Fruit fly (Drosophila melanogaster) whole organism, pupa: ENCODE data around the gene CG15172.

ENCODE experiments used
- CG10348 ChIP-seq: fragments of 200-800 bp; sonication (Bioruptor generic); IDR thresholded peaks from 2 replicates; pipeline ENCODE4 v1.3.6; 2022; ENCODE audit warnings: missing biosample characterization, missing genetic modification characterization
- CG12605 ChIP-seq: fragments of 200-800 bp; sonication (Bioruptor generic); IDR thresholded peaks from 2 replicates; pipeline ENCODE4 v1.3.6; 2022; ENCODE audit warnings: missing biosample characterization, missing genetic modification characterization
- CG13204 ChIP-seq: fragments of 200-800 bp; sonication (Bioruptor generic); optimal IDR thresholded peaks from 2 replicates; lab custom pipeline; 2018; ENCODE audit warnings: missing biosample characterization, mild to moderate bottlenecking, missing genetic modification characterization, moderate library complexity
- CG14655 ChIP-seq: fragments of 200-800 bp; sonication (Bioruptor generic); optimal IDR thresholded peaks from 3 replicates; lab custom pipeline; 2017; ENCODE audit warnings: mild to moderate bottlenecking, missing biosample characterization, missing genetic modification reagents, missing genetic modification characterization
- CG15710 ChIP-seq: fragments of 200-800 bp; sonication (Bioruptor generic); optimal IDR thresholded peaks from 2 replicates; lab custom pipeline; 2018; ENCODE audit warnings: missing biosample characterization, mild to moderate bottlenecking, missing genetic modification characterization, moderate library complexity
- CG17806 ChIP-seq: fragments of 200-800 bp; sonication (Bioruptor generic); optimal IDR thresholded peaks from 2 replicates; lab custom pipeline; 2018; ENCODE audit warnings: missing biosample characterization, mild to moderate bottlenecking, missing genetic modification characterization, moderate library complexity
- CG32121 ChIP-seq: fragments of 200-800 bp; sonication (Bioruptor generic); IDR thresholded peaks from 2 replicates; pipeline ENCODE4 v1.3.6; 2022; ENCODE audit warnings: missing biosample characterization, missing genetic modification characterization
- CG34367 ChIP-seq: fragments of 200-800 bp; sonication (Bioruptor generic); optimal IDR thresholded peaks from 2 replicates; lab custom pipeline; 2018; ENCODE audit warnings: missing biosample characterization, mild to moderate bottlenecking, missing genetic modification characterization
- CG4496 ChIP-seq: fragments of 200-800 bp; sonication (Bioruptor generic); IDR thresholded peaks from 3 replicates; pipeline ENCODE4 v1.3.6; 2022; ENCODE audit warnings: missing biosample characterization, missing genetic modification characterization
- CG8159 ChIP-seq: fragments of 200-800 bp; sonication (Bioruptor generic); optimal IDR thresholded peaks from 3 replicates; lab custom pipeline; 2018; ENCODE audit warnings: missing biosample characterization, mild to moderate bottlenecking, missing genetic modification characterization, moderate library complexity
- CG8301 ChIP-seq: fragments of 200-800 bp; sonication (Bioruptor generic); optimal IDR thresholded peaks from 2 replicates; lab custom pipeline; 2018; ENCODE audit warnings: missing biosample characterization, mild to moderate bottlenecking, missing genetic modification characterization
- CG9948 ChIP-seq: fragments of 200-800 bp; sonication (Bioruptor generic); optimal IDR thresholded peaks from 2 replicates; lab custom pipeline; 2018; ENCODE audit warnings: missing biosample characterization, mild to moderate bottlenecking, missing genetic modification characterization, moderate library complexity
- D1 ChIP-seq: fragments of 200-800 bp; sonication (Bioruptor generic); optimal IDR thresholded peaks from 2 replicates; lab custom pipeline; 2018; ENCODE audit warnings: missing biosample characterization, mild to moderate bottlenecking, missing genetic modification characterization, moderate library complexity
- EcR ChIP-seq: fragments of 200-800 bp; sonication (Bioruptor generic); optimal IDR thresholded peaks from 3 replicates; lab custom pipeline; 2019; ENCODE audit warnings: missing biosample characterization, missing genetic modification characterization, mild to moderate bottlenecking, moderate library complexity, missing genetic modification reagents
- Ets98B ChIP-seq: fragments of 200-800 bp; sonication (Bioruptor generic); IDR thresholded peaks from 2 replicates; pipeline ENCODE4 v1.3.6; 2022; ENCODE audit warnings: missing biosample characterization, missing genetic modification characterization
- Pif1A ChIP-seq: fragments of 200-800 bp; sonication (Bioruptor generic); optimal IDR thresholded peaks from 3 replicates; lab custom pipeline; 2016; ENCODE audit warnings: missing biosample characterization, missing genetic modification characterization
- Pif1B ChIP-seq: fragments of 200-800 bp; sonication (Bioruptor generic); optimal IDR thresholded peaks from 3 replicates; lab custom pipeline; 2016; ENCODE audit warnings: missing biosample characterization, missing genetic modification characterization
- Snoo ChIP-seq: fragments of 200-800 bp; sonication (Bioruptor generic); optimal IDR thresholded peaks from 3 replicates; lab custom pipeline; 2017; ENCODE audit warnings: missing biosample characterization, mild to moderate bottlenecking, missing genetic modification characterization, inconsistent platforms
- fd96Ca ChIP-seq: fragments of 200-800 bp; sonication (Bioruptor generic); IDR thresholded peaks from 3 replicates; pipeline ENCODE4 v1.3.6; 2022; ENCODE audit warnings: missing biosample characterization, missing genetic modification characterization
- gl ChIP-seq: fragments of 200-800 bp; sonication (Bioruptor generic); optimal IDR thresholded peaks from 2 replicates; lab custom pipeline; 2018; ENCODE audit warnings: missing biosample characterization, mild to moderate bottlenecking, missing genetic modification characterization
- rn ChIP-seq: fragments of 200-800 bp; sonication (Bioruptor generic); IDR thresholded peaks from 2 replicates; pipeline ENCODE4 v1.3.6; 2022; ENCODE audit warnings: missing biosample characterization, missing genetic modification characterization

CG15172 gene

dm6 chr2L:19027246-19027886 is 5.1 kb downstream of the CG15172 start, which contains the start of gene Sidpn:
Sidpn (plus strand) TSS chr2L:19027710.
- TF ChIP-seq CG15710 (tag; lab: Kevin White, UChicago) = no peak
- TF ChIP-seq CG17806 = no peak
- TF ChIP-seq CG32121 = no peak
- TF ChIP-seq CG13204 = peak; percentile 78
- no peak for TF ChIP-seq gl (tag; lab: Kevin White, UChicago)
- TF ChIP-seq CG8301 (tag; lab: Kevin White, UChicago) = no peak
- TF ChIP-seq CG34367 (tag; lab: Kevin White, UChicago) = no peak
- no peak for TF ChIP-seq rn

dm6 chr2L:19033288-19033687 is 11.1 kb downstream of the CG15172 start, which contains the start of gene hook:
hook (minus strand) TSS chr2L:19033498.
- TF ChIP-seq Pif1A (GFP tag; lab: Kevin White, UChicago) (no peak), fd96Ca (GFP tag; lab: Robert Waterston, UW) (no peak), Pif1B (GFP tag; lab: Kevin White, UChicago) (no peak), gl (tag; lab: Kevin White, UChicago) (no peak), Ets98B (GFP tag; lab: Robert Waterston, UW) (no peak), CG12605 (no peak), CG10348 (GFP tag; lab: Robert Waterston, UW) (no peak), CG34367 (tag; lab: Kevin White, UChicago) (no peak), CG8301 (tag; lab: Kevin White, UChicago) (no peak), CG9948 (tag; lab: Kevin White, UChicago) (no peak), CG32121 (no peak)

dm6 chr2L:19034213-19034929 is 12.2 kb downstream of the CG15172 start, which contains the start of the genes mib2 and CG31800:
mib2 (plus strand) TSS chr2L:19034444.
CG31800 (minus strand) TSS chr2L:19034576.
- no peak for TF ChIP-seq CG9948 (tag; lab: Kevin White, UChicago)
- no peak for TF ChIP-seq CG14655 (GFP tag; lab: Kevin White, UChicago)
- no peak for TF ChIP-seq CG4496 (GFP tag; lab: Robert Waterston, UW)
- no peak for TF ChIP-seq rn
- TF ChIP-seq EcR (GFP tag; lab: Kevin White, UChicago) = no peak
- no peak for TF ChIP-seq CG17806
- TF ChIP-seq D1 = no peak
- TF ChIP-seq CG8159 (tag; lab: Kevin White, UChicago) = no peak
- TF ChIP-seq Ets98B (GFP tag; lab: Robert Waterston, UW) = no peak
- no peak for TF ChIP-seq gl (tag; lab: Kevin White, UChicago)
- TF ChIP-seq CG34367 (tag; lab: Kevin White, UChicago) = no peak
- no peak for TF ChIP-seq CG13204
- no peak for TF ChIP-seq CG10348 (GFP tag; lab: Robert Waterston, UW)
- no peak for TF ChIP-seq CG32121
- no peak for TF ChIP-seq CG12605
- TF ChIP-seq CG15710 (tag; lab: Kevin White, UChicago) = no peak
- TF ChIP-seq Snoo (tag; lab: Kevin White, UChicago) = no peak
- TF ChIP-seq, all 21 proteins: peak for 0

dm6 chr2L:19035013-19035412 is 12.8 kb downstream of the CG15172 start:
- TF ChIP-seq Pif1B (GFP tag; lab: Kevin White, UChicago) (peak; percentile 15), CG17806 (no peak), rn (no peak), CG12605 (no peak), CG10348 (GFP tag; lab: Robert Waterston, UW) (no peak), D1 (no peak), EcR (GFP tag; lab: Kevin White, UChicago) (no peak), CG13204 (no peak), gl (tag; lab: Kevin White, UChicago) (no peak)

- TF ChIP-seq rn (no peak), Pif1A (GFP tag; lab: Kevin White, UChicago) (no peak), CG34367 (tag; lab: Kevin White, UChicago) (no peak), D1 (no peak), CG17806 (no peak), CG10348 (GFP tag; lab: Robert Waterston, UW) (no peak), Pif1B (GFP tag; lab: Kevin White, UChicago) (no peak), CG8159 (tag; lab: Kevin White, UChicago) (no peak), CG15710 (tag; lab: Kevin White, UChicago) (no peak), CG13204 (peak; percentile 86), CG12605 (no peak), CG8301 (tag; lab: Kevin White, UChicago) (peak; percentile 27), fd96Ca (GFP tag; lab: Robert Waterston, UW) (no peak), gl (tag; lab: Kevin White, UChicago) (no peak), Ets98B (GFP tag; lab: Robert Waterston, UW) (peak; percentile 20; the same call in 1 of the 2 replicates), CG14655 (GFP tag; lab: Kevin White, UChicago) (no peak), CG4496 (GFP tag; lab: Robert Waterston, UW) (peak; percentile 47; the same call in 2 of the 3 replicates), Snoo (tag; lab: Kevin White, UChicago) (no peak), CG32121 (peak; percentile 47; the same call in 1 of the 2 replicates), EcR (GFP tag; lab: Kevin White, UChicago) (no peak), CG9948 (tag; lab: Kevin White, UChicago) (peak; percentile 18)
Observed at dm6 chr2L:19036105-19036714, 14.0 kb downstream of the CG15172 start.
